Worm (Caenorhabditis elegans): ENCODE data around the gene B0457.4.

- TF ChIP-seq dmd-4 (tag; optimal IDR thresholded peaks at IDR 0.05; ENCODE audit: borderline replicate concordance) (no peak), odd-2 (tag; optimal IDR thresholded peaks at IDR 0.05) (no peak), pros-1 (tag; optimal IDR thresholded peaks at IDR 0.05) (no peak), tbx-2 (tag; optimal IDR thresholded peaks at IDR 0.05) (no peak), pag-3 (tag; optimal IDR thresholded peaks at IDR 0.05; ENCODE audit: borderline replicate concordance) (no peak), ceh-22 (tag; optimal IDR thresholded peaks at IDR 0.05) (no peak), unc-3 (GFP tag; conservative IDR thresholded peaks at IDR 0.05) (no peak), unc-3 (tag; optimal IDR thresholded peaks at IDR 0.05) (no peak), ceh-19 (GFP tag; optimal IDR thresholded peaks at IDR 0.05) (no peak), unc-55 (GFP tag; optimal IDR thresholded peaks at IDR 0.05) (no peak)
Measured at ce11 chrII:8951270-8951669, 39.4 kb upstream of the B0457.4 start.

Measured in whole organism, late embryonic.